Fruit fly (Drosophila melanogaster): ENCODE results near the gene CG17672.

The CG17672 gene

DNA sequence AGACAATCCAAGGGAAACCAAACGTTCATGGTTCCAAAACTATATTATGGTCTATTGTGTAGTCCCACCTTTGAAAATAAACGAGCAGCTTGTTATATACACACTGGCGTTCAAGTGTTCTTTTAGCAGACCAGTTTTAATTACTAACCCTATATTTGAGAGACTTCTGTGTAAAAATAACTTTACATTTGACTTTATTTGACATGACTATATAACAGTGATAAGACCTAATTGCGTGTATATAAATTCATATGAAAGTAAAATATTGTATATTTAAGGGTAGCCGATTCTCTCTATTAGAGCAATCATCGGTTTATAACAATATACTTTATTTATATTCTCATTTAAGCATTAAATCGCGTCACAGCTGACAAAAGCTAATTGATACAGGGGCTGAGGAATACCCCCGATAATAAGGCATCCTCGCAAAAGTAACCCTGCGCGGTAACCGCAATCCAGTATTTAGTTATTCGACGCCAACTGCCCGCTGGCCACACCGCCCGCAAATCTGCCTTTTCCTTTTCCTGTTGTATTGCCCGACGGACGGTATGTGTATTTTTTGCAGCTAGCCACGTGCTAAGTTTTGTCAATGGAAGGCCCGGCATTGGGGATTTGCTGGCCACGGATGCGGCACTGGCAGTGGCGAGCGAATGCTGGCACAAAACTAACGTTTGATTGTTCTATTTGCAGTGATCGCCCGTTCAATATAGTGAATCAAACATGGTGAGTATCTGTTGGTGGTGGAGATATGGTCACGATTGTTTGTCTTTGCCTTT lies 12.7 kb downstream of the CG17672 start, which contains the start of gene RpS4 (continued):
- TF ChIP-seq Dp (GFP tag; optimal IDR thresholded peaks at IDR 0.05) (peak; percentile 27), CG6854 (GFP tag; optimal IDR thresholded peaks at IDR 0.05) (peak; percentile 94), CG13775 (GFP tag; optimal IDR thresholded peaks at IDR 0.05) (peak; percentile 91), CG18599 (GFP tag; optimal IDR thresholded peaks at IDR 0.05) (peak; percentile 90), Fer2 (tag; optimal IDR thresholded peaks at IDR 0.05) (peak; percentile 81), CG7963 (GFP tag; IDR thresholded peaks at IDR 0.05; ENCODE audit: partially characterized antibody) (no peak), CG11398 (GFP tag; optimal IDR thresholded peaks at IDR 0.05) (peak; percentile 82), CG12769 (tag; optimal IDR thresholded peaks at IDR 0.05) (peak; percentile 86), zfh2 (GFP tag; optimal IDR thresholded peaks at IDR 0.05) (peak; percentile 80), exex (tag; optimal IDR thresholded peaks at IDR 0.05) (peak; percentile 63), gsb-n (tag; optimal IDR thresholded peaks at IDR 0.05) (peak; percentile 84), Taf1 (GFP tag; IDR thresholded peaks at IDR 0.05) (peak; percentile 68; the same call in 1 of the 2 replicates), CG10321 (GFP tag; IDR thresholded peaks at IDR 0.05) (peak; percentile 69; the same call in 1 of the 2 replicates), kni (GFP tag; optimal IDR thresholded peaks at IDR 0.05) (peak; percentile 91), z (GFP tag; IDR thresholded peaks at IDR 0.05) (peak; percentile 50; the same call in 1 of the 3 replicates), Asciz (GFP tag; optimal IDR thresholded peaks at IDR 0.05) (peak; percentile 93), Abd-B (GFP tag; optimal IDR thresholded peaks at IDR 0.05) (peak; percentile 86), Doc3 (GFP tag; IDR thresholded peaks at IDR 0.05; ENCODE audit: partially characterized antibody) (no peak), CG3847 (GFP tag; IDR thresholded peaks at IDR 0.05) (peak; percentile 85), Sin3A (optimal IDR thresholded peaks at IDR 0.05) (no peak), CG12942 (GFP tag; optimal IDR thresholded peaks at IDR 0.05) (peak; percentile 54), Hr39 (optimal IDR thresholded peaks at IDR 0.05) (no peak), croc (GFP tag; conservative IDR thresholded peaks at IDR 0.05) (peak; percentile 56), abd-A (tag; optimal IDR thresholded peaks at IDR 0.05) (peak; percentile 11), CG5245 (GFP tag; optimal IDR thresholded peaks at IDR 0.05) (peak; percentile 86), dysf (GFP tag; IDR thresholded peaks at IDR 0.05) (peak; percentile 78), Blimp-1 (GFP tag; optimal IDR thresholded peaks at IDR 0.05) (peak; percentile 50), CTCF (GFP tag; optimal IDR thresholded peaks at IDR 0.05) (peak; percentile 71), Bteb2 (GFP tag; optimal IDR thresholded peaks at IDR 0.05) (peak; percentile 72), hth (optimal IDR thresholded peaks at IDR 0.05) (no peak), CG18476 (GFP tag; optimal IDR thresholded peaks at IDR 0.05) (peak; percentile 53), cwo (GFP tag; optimal IDR thresholded peaks at IDR 0.05) (peak; percentile 79), kah (GFP tag; optimal IDR thresholded peaks at IDR 0.05) (peak; percentile 91), esg (GFP tag; conservative IDR thresholded peaks at IDR 0.05) (peak; percentile 40), hkb (optimal IDR thresholded peaks at IDR 0.05) (no peak), hkb (GFP tag; IDR thresholded peaks at IDR 0.05) (peak; percentile 86), CG34224 (GFP tag; IDR thresholded peaks at IDR 0.05; ENCODE audit: partially characterized antibody) (no peak), H15 (GFP tag; IDR thresholded peaks at IDR 0.05) (peak; percentile 81), fd102C (GFP tag; optimal IDR thresholded peaks at IDR 0.05) (peak; percentile 86), CG8388 (GFP tag; optimal IDR thresholded peaks at IDR 0.05) (peak; percentile 71), CHES-1-like (GFP tag; optimal IDR thresholded peaks at IDR 0.05) (peak; percentile 86), inv (GFP tag; IDR thresholded peaks at IDR 0.05; ENCODE audit: partially characterized antibody) (0 out of 2 replicates have a peak, but pooled peaks have one; percentile 13), gt (GFP tag; IDR thresholded peaks at IDR 0.05) (peak; percentile 62; the same call in 1 of the 2 replicates), Kr (GFP tag; optimal IDR thresholded peaks at IDR 0.05) (peak; percentile 93), ara (GFP tag; IDR thresholded peaks at IDR 0.05) (peak; percentile 77), Dbx (GFP tag; IDR thresholded peaks at IDR 0.05) (peak; percentile 91), CG17186 (GFP tag; optimal IDR thresholded peaks at IDR 0.05) (peak; percentile 94), CG30020 (tag; optimal IDR thresholded peaks at IDR 0.05) (peak; percentile 50), Eip74EF (GFP tag; optimal IDR thresholded peaks at IDR 0.05) (peak in 1 of 2 experiments; percentile 74)

Measured in whole organism, embryonic.